Fruit fly (Drosophila melanogaster): ENCODE measurements around the gene CG14990.
A peak's percentile ranks its signal among the peaks of the same experiment; 100 is the strongest.

CG14990 gene

dm6 chr3L:4119636-4120357 is 26.8 kb downstream of the CG14990 start (continued):
- TF ChIP-seq phol (tag; optimal IDR thresholded peaks at IDR 0.05) (peak; percentile 21), CG2199 (GFP tag; IDR thresholded peaks at IDR 0.05) (0 out of 3 replicates have a peak, but pooled peaks have one; percentile 49), her (GFP tag; optimal IDR thresholded peaks at IDR 0.05) (no peak), psq (GFP tag; optimal IDR thresholded peaks at IDR 0.05) (no peak), CG11723 (GFP tag; optimal IDR thresholded peaks at IDR 0.05) (no peak), CG11247 (GFP tag; IDR thresholded peaks at IDR 0.05) (no peak), hkb (optimal IDR thresholded peaks at IDR 0.05) (no peak), hkb (GFP tag; IDR thresholded peaks at IDR 0.05) (0 out of 2 replicates have a peak, but pooled peaks have one; percentile 7), otp (GFP tag; IDR thresholded peaks at IDR 0.05) (peak; percentile 50; the same call in 1 of the 3 replicates), btn (GFP tag; optimal IDR thresholded peaks at IDR 0.05) (no peak), slbo (GFP tag; IDR thresholded peaks at IDR 0.05) (no peak), pum (GFP tag; optimal IDR thresholded peaks at IDR 0.05) (no peak), sens (GFP tag) (peak; percentile 46), crc (GFP tag; optimal IDR thresholded peaks at IDR 0.05) (no peak), tin (GFP tag; optimal IDR thresholded peaks at IDR 0.05) (no peak), Deaf1 (tag; optimal IDR thresholded peaks at IDR 0.05) (no peak), vnd (GFP tag; IDR thresholded peaks at IDR 0.05; ENCODE audit: partially characterized antibody) (no peak), peb (GFP tag; IDR thresholded peaks at IDR 0.05) (no peak), cato (GFP tag; optimal IDR thresholded peaks at IDR 0.05; ENCODE audit: borderline replicate concordance) (no peak), CG6683 (GFP tag; optimal IDR thresholded peaks at IDR 0.05) (no peak), CG12391 (tag; optimal IDR thresholded peaks at IDR 0.05) (no peak), dan (GFP tag; IDR thresholded peaks at IDR 0.05) (no peak), Atf3 (GFP tag; optimal IDR thresholded peaks at IDR 0.05) (no peak), inv (GFP tag; IDR thresholded peaks at IDR 0.05; ENCODE audit: partially characterized antibody) (no peak), Hr39 (optimal IDR thresholded peaks at IDR 0.05) (no peak), CG7786 (GFP tag; optimal IDR thresholded peaks at IDR 0.05) (no peak), Hsf (GFP tag; optimal IDR thresholded peaks at IDR 0.05) (no peak), CG12071 (GFP tag; optimal IDR thresholded peaks at IDR 0.05) (peak; percentile 14), Gug (GFP tag; IDR thresholded peaks at IDR 0.05) (no peak), CoRest (tag; optimal IDR thresholded peaks at IDR 0.05) (no peak), Opbp (GFP tag; IDR thresholded peaks at IDR 0.05; ENCODE audit: partially characterized antibody) (no peak), tio (GFP tag; optimal IDR thresholded peaks at IDR 0.05) (no peak), pita (GFP tag; optimal IDR thresholded peaks at IDR 0.05) (no peak), CG7556 (GFP tag; optimal IDR thresholded peaks at IDR 0.05) (no peak), CG34376 (GFP tag; optimal IDR thresholded peaks at IDR 0.05) (no peak), prd (optimal IDR thresholded peaks at IDR 0.05) (no peak), prd (GFP tag; IDR thresholded peaks at IDR 0.05) (no peak), Dp (GFP tag; optimal IDR thresholded peaks at IDR 0.05) (no peak), Ets65A (GFP tag) (peak; percentile 32), cas (GFP tag; IDR thresholded peaks at IDR 0.05) (no peak), CG13894 (tag; optimal IDR thresholded peaks at IDR 0.05) (no peak), CG2120 (GFP tag; optimal IDR thresholded peaks at IDR 0.05) (no peak), CG4820 (GFP tag; optimal IDR thresholded peaks at IDR 0.05) (no peak), so (GFP tag; IDR thresholded peaks at IDR 0.05) (0 out of 3 replicates have a peak, but pooled peaks have one; percentile 11), D19A (tag; optimal IDR thresholded peaks at IDR 0.05) (no peak), cad (GFP tag; optimal IDR thresholded peaks at IDR 0.05) (no peak), Adf1 (GFP tag; IDR thresholded peaks at IDR 0.05) (no peak), dimm (GFP tag; IDR thresholded peaks at IDR 0.05) (no peak), CG12104 (GFP tag; optimal IDR thresholded peaks at IDR 0.05) (no peak), jigr1 (GFP tag; IDR thresholded peaks at IDR 0.05) (no peak), gcm2 (GFP tag; optimal IDR thresholded peaks at IDR 0.05) (no peak), CG6689 (GFP tag; IDR thresholded peaks at IDR 0.05) (0 out of 2 replicates have a peak, but pooled peaks have one; percentile 11)

Measured in whole organism, embryonic.